Fruit fly (Drosophila melanogaster): Measurements from ENCODE around the gene CG6686.
A peak's percentile ranks its signal among the peaks of the same experiment; 100 is the strongest.

CG6686 gene

dm6 chr2L:11949917-11950316, 37.9 kb downstream of the CG6686 start (continued):
- TF ChIP-seq cad (GFP tag; optimal IDR thresholded peaks at IDR 0.05) (no peak), Mes4 (GFP tag; optimal IDR thresholded peaks at IDR 0.05) (no peak), Stat92E (GFP tag; optimal IDR thresholded peaks at IDR 0.05) (no peak), bbx (GFP tag; IDR thresholded peaks at IDR 0.05; ENCODE audit: partially characterized antibody) (no peak), sens (GFP tag) (peak; percentile 91), hbn (GFP tag; IDR thresholded peaks at IDR 0.05; ENCODE audit: partially characterized antibody) (no peak), repo (GFP tag; optimal IDR thresholded peaks at IDR 0.05) (no peak), dmrt11E (tag; optimal IDR thresholded peaks at IDR 0.05) (peak; percentile 73), h (optimal IDR thresholded peaks at IDR 0.05) (no peak), CG9727 (GFP tag; optimal IDR thresholded peaks at IDR 0.05) (peak; percentile 31), row (GFP tag; IDR thresholded peaks at IDR 0.05) (peak; percentile 61), Elba2 (GFP tag; optimal IDR thresholded peaks at IDR 0.05) (peak; percentile 37), lbe (GFP tag; optimal IDR thresholded peaks at IDR 0.05) (no peak), eyg (GFP tag; optimal IDR thresholded peaks at IDR 0.05) (no peak), CG17186 (GFP tag; optimal IDR thresholded peaks at IDR 0.05) (no peak), CG10565 (GFP tag; optimal IDR thresholded peaks at IDR 0.05) (no peak), rib (GFP tag; IDR thresholded peaks at IDR 0.05) (no peak), Aef1 (GFP tag; IDR thresholded peaks at IDR 0.05) (no peak), H2.0 (GFP tag; IDR thresholded peaks at IDR 0.05) (peak; percentile 64), Antp (GFP tag; optimal IDR thresholded peaks at IDR 0.05) (peak; percentile 23), pfk (GFP tag; optimal IDR thresholded peaks at IDR 0.05) (no peak), ara (GFP tag; IDR thresholded peaks at IDR 0.05) (peak; percentile 51; the same call in 1 of the 2 replicates), CG30431 (GFP tag; optimal IDR thresholded peaks at IDR 0.05) (peak; percentile 42), her (GFP tag; optimal IDR thresholded peaks at IDR 0.05) (no peak), CG7963 (GFP tag; IDR thresholded peaks at IDR 0.05; ENCODE audit: partially characterized antibody) (no peak), mld (GFP tag; IDR thresholded peaks at IDR 0.05; ENCODE audit: partially characterized antibody) (no peak), CG15479 (GFP tag; optimal IDR thresholded peaks at IDR 0.05) (no peak), chn (GFP tag; optimal IDR thresholded peaks at IDR 0.05) (peak; percentile 13), NC2α (GFP tag; optimal IDR thresholded peaks at IDR 0.05) (no peak), CG11093 (GFP tag; IDR thresholded peaks at IDR 0.05) (no peak), wek (GFP tag; optimal IDR thresholded peaks at IDR 0.05) (no peak), knrl (GFP tag; IDR thresholded peaks at IDR 0.05; ENCODE audit: partially characterized antibody) (no peak), Fer1 (GFP tag; optimal IDR thresholded peaks at IDR 0.05) (no peak), al (GFP tag; IDR thresholded peaks at IDR 0.05) (no peak; the same call in 1 of the 2 replicates), Deaf1 (tag; optimal IDR thresholded peaks at IDR 0.05) (no peak), CG12155 (GFP tag; optimal IDR thresholded peaks at IDR 0.05) (peak; percentile 6), oc (tag; optimal IDR thresholded peaks at IDR 0.05) (peak; percentile 37), HLH4C (GFP tag; IDR thresholded peaks at IDR 0.05; ENCODE audit: partially characterized antibody) (no peak), Blimp-1 (GFP tag; optimal IDR thresholded peaks at IDR 0.05) (peak; percentile 36), zfh1 (GFP tag; IDR thresholded peaks at IDR 0.05) (peak; percentile 79), CoRest (tag; optimal IDR thresholded peaks at IDR 0.05) (peak; percentile 37), dpn (GFP tag; optimal IDR thresholded peaks at IDR 0.05) (peak; percentile 23 to 30), Kr (GFP tag; optimal IDR thresholded peaks at IDR 0.05) (no peak), tgo (GFP tag; IDR thresholded peaks at IDR 0.05) (peak; percentile 64), CG11456 (GFP tag; IDR thresholded peaks at IDR 0.05) (no peak), CG8924 (tag; optimal IDR thresholded peaks at IDR 0.05) (peak; percentile 48), toy (GFP tag; IDR thresholded peaks at IDR 0.05) (no peak), gsb-n (tag; optimal IDR thresholded peaks at IDR 0.05) (no peak), p53 (GFP tag; optimal IDR thresholded peaks at IDR 0.05) (no peak), slbo (GFP tag; IDR thresholded peaks at IDR 0.05) (peak; percentile 45), Mrtf (GFP tag; IDR thresholded peaks at IDR 0.05) (peak; percentile 39; the same call in 1 of the 3 replicates), Atf6 (GFP tag; IDR thresholded peaks at IDR 0.05) (no peak; the same call in 1 of the 2 replicates)

Measured in whole organism, embryonic.